Worm (Caenorhabditis elegans) whole organism, late embryonic: ENCODE results near the gene clec-61.
"Not testable (repeated sequence)": the region's sequence is repeated elsewhere in the genome, so short reads cannot be mapped to it uniquely, and the experiment has no call there.

ENCODE experiments used
- T23F11.4 ChIP-seq: fragments of 200-800 bp; sonication (Bioruptor generic); optimal IDR thresholded peaks from 2 replicates; lab custom pipeline; 2018; ENCODE audit warnings: mild to moderate bottlenecking, missing genetic modification characterization, missing compliant biosample characterization
- ahr-1 ChIP-seq: sonication (generic microtip); optimal IDR thresholded peaks from 2 replicates; lab custom pipeline; 2016; ENCODE audit warnings: missing genetic modification characterization, missing compliant biosample characterization
- ama-1 ChIP-seq: fragments of 150-350 bp; optimal IDR thresholded peaks from 2 replicates; lab custom pipeline; 2014
- ceh-14 ChIP-seq: sonication (generic microtip); optimal IDR thresholded peaks from 2 replicates; lab custom pipeline; 2016; ENCODE audit warnings: missing genotype, missing genetic modification characterization, missing compliant biosample characterization
- ceh-2 ChIP-seq: sonication (generic microtip); optimal IDR thresholded peaks from 2 replicates; lab custom pipeline; 2016; ENCODE audit warnings: missing genotype, missing genetic modification characterization, missing compliant biosample characterization
- ceh-22 ChIP-seq: sonication (generic microtip); optimal IDR thresholded peaks from 2 replicates; lab custom pipeline; 2017; ENCODE audit warnings: missing biosample characterization, missing genetic modification characterization
- ceh-31 ChIP-seq: sonication (generic microtip); optimal IDR thresholded peaks from 2 replicates; lab custom pipeline; 2016; ENCODE audit warnings: missing genetic modification characterization, missing compliant biosample characterization
- dve-1 ChIP-seq: sonication (generic microtip); optimal IDR thresholded peaks from 2 replicates; lab custom pipeline; 2017; ENCODE audit warnings: antibody characterized with exemption, mild to moderate bottlenecking, missing genetic modification characterization, missing compliant biosample characterization
- elt-2 ChIP-seq: sonication (generic microtip); optimal IDR thresholded peaks from 2 replicates; lab custom pipeline; 2016; ENCODE audit warnings: missing genetic modification reagents, missing genetic modification characterization, missing compliant biosample characterization
- elt-4 ChIP-seq: sonication (generic microtip); optimal IDR thresholded peaks from 2 replicates; lab custom pipeline; 2016; ENCODE audit warnings: missing genetic modification characterization, missing compliant biosample characterization
- ets-4 ChIP-seq: sonication (generic microtip); optimal IDR thresholded peaks from 2 replicates; lab custom pipeline; 2016; ENCODE audit warnings: missing genetic modification characterization, missing compliant biosample characterization
- fkh-6 ChIP-seq: sonication (generic microtip); optimal IDR thresholded peaks from 2 replicates; lab custom pipeline; 2016; ENCODE audit warnings: missing genetic modification characterization, missing compliant biosample characterization
- gmeb-2 ChIP-seq: sonication (generic microtip); optimal IDR thresholded peaks from 2 replicates; lab custom pipeline; 2016; ENCODE audit warnings: missing genetic modification characterization, inconsistent platforms, missing compliant biosample characterization
- hlh-8 ChIP-seq: sonication (generic microtip); optimal IDR thresholded peaks from 2 replicates; lab custom pipeline; 2016; ENCODE audit warnings: missing genotype, missing genetic modification characterization, missing compliant biosample characterization
- madf-2 ChIP-seq: sonication (generic microtip); optimal IDR thresholded peaks from 2 replicates; lab custom pipeline; 2017; ENCODE audit warnings: missing genetic modification characterization, missing compliant biosample characterization
- mec-3 ChIP-seq: sonication (generic microtip); optimal IDR thresholded peaks from 2 replicates; lab custom pipeline; 2016; ENCODE audit warnings: borderline replicate concordance, missing genetic modification characterization, missing compliant biosample characterization
- nfya-1 ChIP-seq: sonication (generic microtip); optimal IDR thresholded peaks from 2 replicates; lab custom pipeline; 2017; ENCODE audit warnings: missing genetic modification characterization, mild to moderate bottlenecking, missing compliant biosample characterization, antibody characterized with exemption, moderate library complexity
- nhr-11 ChIP-seq: fragments of 150-350 bp; optimal IDR thresholded peaks from 2 replicates; lab custom pipeline; 2014; ENCODE audit warnings: missing biosample characterization, missing genetic modification characterization
- npax-4 ChIP-seq: sonication (generic microtip); optimal IDR thresholded peaks from 2 replicates; lab custom pipeline; 2016; ENCODE audit warnings: missing genetic modification characterization, missing compliant biosample characterization
- odd-2 ChIP-seq: sonication (generic microtip); optimal IDR thresholded peaks from 2 replicates; lab custom pipeline; 2017; ENCODE audit warnings: antibody characterized with exemption, mild to moderate bottlenecking, missing genetic modification characterization, missing compliant biosample characterization
- pax-1 ChIP-seq: fragments of 150-350 bp; optimal IDR thresholded peaks from 2 replicates; lab custom pipeline; 2014; ENCODE audit warnings: missing biosample characterization, missing genetic modification characterization
- pha-2 ChIP-seq: sonication (generic microtip); optimal IDR thresholded peaks from 2 replicates; lab custom pipeline; 2017; ENCODE audit warnings: mild to moderate bottlenecking, missing genetic modification characterization, missing compliant biosample characterization
- pha-4 ChIP-seq: fragments of 150-350 bp; optimal IDR thresholded peaks from 2 replicates; lab custom pipeline; 2018; ENCODE audit warnings: missing biosample characterization, missing genetic modification reagents, missing genetic modification characterization
- pros-1 ChIP-seq: fragments of 150-350 bp; optimal IDR thresholded peaks from 2 replicates; lab custom pipeline; 2014; ENCODE audit warnings: missing biosample characterization, missing genetic modification reagents, missing genetic modification characterization
- ref-2 ChIP-seq: sonication (generic microtip); optimal IDR thresholded peaks from 2 replicates; lab custom pipeline; 2016; ENCODE audit warnings: missing genetic modification characterization, missing compliant biosample characterization
- sdc-2 ChIP-seq: sonication (generic microtip); optimal IDR thresholded peaks from 2 replicates; lab custom pipeline; 2016; ENCODE audit warnings: missing genotype, missing genetic modification characterization, missing compliant biosample characterization
- sox-2 ChIP-seq: fragments of 200-800 bp; sonication (Bioruptor generic); IDR thresholded peaks from 2 replicates; pipeline ENCODE4 v1.3.6; 2022; ENCODE audit warnings: missing genetic modification reagents, missing genetic modification characterization, missing compliant biosample characterization
- tbx-2 ChIP-seq: sonication (generic microtip); optimal IDR thresholded peaks from 2 replicates; lab custom pipeline; 2016; ENCODE audit warnings: missing genetic modification characterization, missing compliant biosample characterization
- zip-5 ChIP-seq: sonication (generic microtip); optimal IDR thresholded peaks from 2 replicates; lab custom pipeline; 2016; ENCODE audit warnings: missing genetic modification characterization, missing compliant biosample characterization
- ztf-16 ChIP-seq: sonication (generic microtip); optimal IDR thresholded peaks from 2 replicates; lab custom pipeline; 2017; ENCODE audit warnings: missing genetic modification characterization, missing compliant biosample characterization

clec-61 gene

DNA sequence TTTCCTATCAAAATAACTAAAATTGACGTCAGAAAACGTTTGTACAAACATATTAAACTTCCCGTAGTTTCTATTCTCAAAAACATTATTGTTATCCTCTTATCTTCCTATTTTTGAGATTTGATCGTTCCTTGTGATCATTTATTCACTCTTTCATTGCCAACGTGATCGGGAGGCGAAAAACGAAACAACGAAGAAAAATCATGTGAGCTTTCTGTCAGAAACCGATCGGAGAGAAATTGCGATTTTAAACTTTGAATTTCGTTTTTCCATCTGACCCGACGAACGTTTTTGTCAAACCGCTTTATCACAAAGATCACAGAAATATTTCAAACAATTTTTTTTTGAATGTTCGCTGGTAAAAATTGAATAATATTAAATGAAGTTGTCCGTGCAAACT, 44.0 kb downstream of the clec-61 start:
- TF ChIP-seq ahr-1 (tag; lab: Kevin White, UChicago) = no peak
- TF ChIP-seq ets-4 (tag; lab: Kevin White, UChicago) = no peak
- TF ChIP-seq sox-2 = no peak
- TF ChIP-seq madf-2 (tag; lab: Kevin White, UChicago) = no peak

- no peak for TF ChIP-seq pha-2 (tag; lab: Kevin White, UChicago)
- TF ChIP-seq ama-1 (lab: Kevin White, UChicago) = no peak
- peak; percentile 15 for TF ChIP-seq elt-2
- TF ChIP-seq npax-4 (tag; lab: Kevin White, UChicago) = no peak
- TF ChIP-seq ceh-31 = no peak
- TF ChIP-seq nfya-1 (tag; lab: Kevin White, UChicago) = peak; percentile 20
Measured at ce11 chrII:10445738-10446137, 44.6 kb downstream of the clec-61 start.

- TF ChIP-seq gmeb-2 = no peak
- no peak for TF ChIP-seq ceh-22 (tag; lab: Kevin White, UChicago)
- no peak for TF ChIP-seq odd-2 (tag; lab: Kevin White, UChicago)
- TF ChIP-seq nfya-1 (tag; lab: Kevin White, UChicago) = no peak
- TF ChIP-seq hlh-8 = no peak
- no peak for TF ChIP-seq zip-5
- TF ChIP-seq ceh-31 = no peak
- TF ChIP-seq mec-3 (tag; lab: Kevin White, UChicago) = no peak
- TF ChIP-seq pros-1 (tag; lab: Kevin White, UChicago) = no peak
- TF ChIP-seq sdc-2 (tag; lab: Kevin White, UChicago) = no peak
- TF ChIP-seq pha-2 (tag; lab: Kevin White, UChicago) = no peak
- TF ChIP-seq ama-1 (lab: Kevin White, UChicago) = no peak
Measured at ce11 chrII:10444971-10445707, 45.2 kb downstream of the clec-61 start.

DNA sequence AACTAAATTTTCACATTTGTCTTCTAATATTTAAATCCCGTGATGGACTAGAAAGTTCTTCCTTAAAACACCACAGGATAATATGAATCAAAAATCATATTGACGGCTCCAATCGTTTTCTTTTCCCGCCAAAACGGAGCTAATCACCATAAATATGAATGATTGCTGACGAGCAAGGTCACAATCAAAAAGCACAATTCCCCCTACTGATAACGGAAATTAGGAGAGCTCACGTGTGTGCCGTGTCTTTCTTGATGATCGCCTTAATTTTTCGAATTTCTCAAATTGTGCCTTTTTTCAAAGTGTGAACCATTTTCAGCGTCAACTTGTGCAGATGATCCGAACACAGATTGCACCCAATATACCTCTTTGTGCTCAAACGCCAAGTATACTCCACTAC, 46.4 kb downstream of the clec-61 start:
- TF ChIP-seq ztf-16 (tag; lab: Kevin White, UChicago) (no peak), elt-2 (peak; percentile 72)
- TF ChIP-seq, all 69 proteins: peak for 1

ce11 chrII:10442846-10443245, 47.5 kb downstream of the clec-61 start, which contains the start of gene ZK673.1:
Gene ZK673.1, plus strand, starts transcription at chrII:10443146.
- not testable (repeated sequence) for TF ChIP-seq pha-4 (tag; lab: Kevin White, UChicago); pax-1; ztf-16 (tag; lab: Kevin White, UChicago)

DNA sequence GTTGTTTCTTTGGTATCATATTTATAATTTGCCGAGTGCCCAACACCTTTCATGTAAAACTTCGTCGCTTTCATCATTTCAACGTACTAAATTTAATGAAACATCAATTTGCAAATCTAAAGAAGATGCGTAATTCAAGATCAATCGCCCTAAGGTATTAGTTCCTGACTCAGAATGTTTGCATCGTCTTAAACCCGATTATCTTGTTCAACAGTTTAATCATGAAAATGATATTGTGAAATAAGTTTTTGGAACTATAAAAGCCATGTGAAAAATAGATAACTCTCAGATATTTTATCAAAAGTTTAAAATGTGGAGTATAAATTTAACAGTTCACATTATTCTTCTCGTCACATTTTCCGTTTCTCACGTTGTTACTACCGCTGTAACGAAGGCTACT, 50.4 kb downstream of the clec-61 start, which contains the start of gene E04D5.4:
E04D5.4 (plus strand) TSS at position 301 of the 400 bp plus-strand sequence.
- no peak for TF ChIP-seq elt-4 (tag; lab: Kevin White, UChicago)
- no peak for TF ChIP-seq fkh-6 (tag; lab: Kevin White, UChicago)
- no peak for TF ChIP-seq ceh-2
- no peak for TF ChIP-seq ceh-14 (tag; lab: Kevin White, UChicago)
- TF ChIP-seq hlh-8 = no peak
- no peak for TF ChIP-seq ceh-31
- TF ChIP-seq ref-2 (tag; lab: Kevin White, UChicago) = no peak
- no peak for TF ChIP-seq sdc-2 (tag; lab: Kevin White, UChicago)
- TF ChIP-seq dve-1 = no peak
- no peak for TF ChIP-seq nhr-11 (tag; lab: Kevin White, UChicago)
- TF ChIP-seq zip-5 = no peak
- no peak for TF ChIP-seq T23F11.4 (GFP tag; lab: Kevin White, UChicago)
- no peak for TF ChIP-seq tbx-2 (tag; lab: Kevin White, UChicago)
